Worm (Caenorhabditis elegans) whole organism, L4/young adult: ENCODE measurements around the gene bath-21.
"Not testable (repeated sequence)": the region's sequence is repeated elsewhere in the genome, so short reads cannot be mapped to it uniquely, and the experiment has no call there.

Source experiments
- W03F9.2 ChIP-seq: fragments of 150-350 bp; optimal IDR thresholded peaks from 2 replicates; lab custom pipeline; 2014; ENCODE audit warnings: missing biosample characterization, missing genetic modification characterization
- dao-5 ChIP-seq: sonication (generic microtip); optimal IDR thresholded peaks from 2 replicates; lab custom pipeline; 2016; ENCODE audit warnings: missing genotype, missing genetic modification characterization, moderate library complexity, missing compliant biosample characterization
- him-1 ChIP-seq: sonication (generic microtip); optimal IDR thresholded peaks from 2 replicates; lab custom pipeline; 2016; ENCODE audit warnings: missing genotype, missing genetic modification reagents, missing genetic modification characterization, missing compliant biosample characterization

DNA sequence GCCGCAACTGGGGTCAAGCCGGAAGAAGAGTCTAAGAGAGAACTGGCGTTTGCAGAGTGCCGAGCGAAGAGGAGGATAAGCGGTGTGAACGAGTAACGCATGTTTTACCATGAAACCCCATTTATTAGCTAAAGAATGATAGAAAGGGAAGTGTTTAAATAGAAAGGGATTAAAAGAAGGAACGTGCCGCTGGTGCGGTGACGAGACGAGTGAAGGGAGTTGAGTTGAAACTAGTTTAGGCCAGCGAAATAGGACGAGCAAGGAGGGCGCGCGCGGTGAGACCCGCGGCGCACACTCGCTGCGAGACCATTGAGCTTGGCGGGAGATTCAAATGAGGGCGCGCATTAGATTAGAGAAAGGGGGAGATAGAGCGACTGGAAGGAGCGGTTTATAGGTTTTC, 20.1 kb upstream of the bath-21 start, which contains the start of gene math-1:
- not testable (repeated sequence) for TF ChIP-seq him-1; dao-5; W03F9.2 (tag; lab: Kevin White, UChicago)
